Worm (Caenorhabditis elegans) whole organism, L1 larva: ENCODE results near the gene C13A10.2.

ENCODE experiments used
- F16B12.6 ChIP-seq: fragments of 150-350 bp; optimal IDR thresholded peaks from 2 replicates; lab custom pipeline; 2014; ENCODE audit warnings: missing biosample characterization, missing genetic modification characterization
- blmp-1 ChIP-seq: fragments of 150-350 bp; optimal IDR thresholded peaks from 2 replicates; lab custom pipeline; 2014; ENCODE audit warnings: missing biosample characterization, missing genetic modification characterization
- ceh-82 ChIP-seq, 3 experiments: fragments of 150-350 bp in 1 of 3; sonication (generic microtip) in 2 of 3; optimal IDR thresholded peaks; 2 replicates each; lab custom pipeline; 2014 to 2017; ENCODE audit warnings: missing biosample characterization in 3 of 3, missing genetic modification characterization in 3 of 3
- dpl-1 ChIP-seq, 3 experiments: fragments of 150-350 bp in 2 of 3; sonication (generic microtip) in 1 of 3; optimal IDR thresholded peaks; 2 replicates each; lab custom pipeline; 2014 to 2017; ENCODE audit warnings: missing biosample characterization in 3 of 3, missing genetic modification characterization in 3 of 3, missing genetic modification reagents in 3 of 3
- efl-1 ChIP-seq, 4 experiments: fragments of 150-350 bp; optimal IDR thresholded peaks in 3 of 4; peaks in 1 of 4; 1 replicate in 1 of 4; 2 replicates in 3 of 4; lab custom pipeline; 2014; ENCODE audit warnings: missing biosample characterization in 2 of 4, missing genetic modification characterization in 2 of 4, missing genetic modification reagents in 2 of 4
- egl-27 ChIP-seq, 2 experiments: fragments of 150-350 bp in 1 of 2; sonication (generic microtip); optimal IDR thresholded peaks; 3 replicates each; lab custom pipeline; 2017 to 2018; ENCODE audit warnings: missing biosample characterization in 2 of 2, missing genetic modification characterization in 2 of 2, missing genetic modification reagents in 2 of 2
- elt-3 ChIP-seq, 6 experiments: fragments of 150-350 bp in 1 of 6; sonication (generic microtip); optimal IDR thresholded peaks; 2 replicates each; lab custom pipeline; 2017 to 2018; ENCODE audit warnings: missing biosample characterization in 6 of 6, missing genetic modification characterization in 6 of 6, inconsistent platforms in 1 of 6
- ets-5 ChIP-seq: fragments of 200-800 bp; sonication (Bioruptor generic); IDR thresholded peaks from 2 replicates; pipeline ENCODE4 v1.3.6; 2022; ENCODE audit warnings: missing genetic modification characterization, missing compliant biosample characterization
- fkh-10 ChIP-seq: sonication (generic microtip); optimal IDR thresholded peaks from 2 replicates; lab custom pipeline; 2017; ENCODE audit warnings: missing biosample characterization, missing genetic modification reagents, missing genetic modification characterization
- isw-1 ChIP-seq: fragments of 200-800 bp; sonication (Bioruptor generic); IDR thresholded peaks from 2 replicates; pipeline ENCODE4 v1.3.6; 2022; ENCODE audit warnings: missing genetic modification characterization, missing compliant biosample characterization
- jun-1 ChIP-seq: fragments of 150-350 bp; optimal IDR thresholded peaks from 2 replicates; lab custom pipeline; 2014; ENCODE audit warnings: missing biosample characterization, missing genetic modification reagents, missing genetic modification characterization
- lin-14 ChIP-seq: fragments of 200-800 bp; sonication (Bioruptor generic); optimal IDR thresholded peaks from 2 replicates; lab custom pipeline; 2018; ENCODE audit warnings: mild to moderate bottlenecking, missing genetic modification characterization, moderate library complexity, missing compliant biosample characterization
- lin-15B ChIP-seq: fragments of 150-350 bp; sonication (generic microtip); optimal IDR thresholded peaks from 3 replicates; lab custom pipeline; 2014; ENCODE audit warnings: missing biosample characterization, missing genetic modification characterization
- lin-35 ChIP-seq, 2 experiments: fragments of 150-350 bp; optimal IDR thresholded peaks; 2 replicates each; lab custom pipeline; 2014; ENCODE audit warnings: missing biosample characterization in 2 of 2, missing genetic modification characterization in 2 of 2, missing genetic modification reagents in 2 of 2
- lin-39 ChIP-seq: fragments of 150-350 bp; optimal IDR thresholded peaks from 2 replicates; lab custom pipeline; 2014; ENCODE audit warnings: missing biosample characterization, missing genetic modification reagents, missing genetic modification characterization
- lsy-2 ChIP-seq, 2 experiments: fragments of 150-350 bp; optimal IDR thresholded peaks; 2 replicates each; lab custom pipeline; 2014; ENCODE audit warnings: missing biosample characterization in 2 of 2, missing genetic modification characterization in 2 of 2
- mdl-1 ChIP-seq, 2 experiments: fragments of 150-350 bp; optimal IDR thresholded peaks; 2 replicates each; lab custom pipeline; 2014 to 2017; ENCODE audit warnings: missing biosample characterization in 2 of 2, missing genetic modification characterization in 2 of 2, inconsistent platforms in 1 of 2
- mep-1 ChIP-seq: fragments of 150-350 bp; optimal IDR thresholded peaks from 2 replicates; lab custom pipeline; 2014; ENCODE audit warnings: missing biosample characterization, missing genetic modification characterization
- nhr-20 ChIP-seq: sonication (generic microtip); optimal IDR thresholded peaks from 2 replicates; lab custom pipeline; 2016; ENCODE audit warnings: mild to moderate bottlenecking, missing genetic modification characterization, missing compliant biosample characterization
- nhr-28 ChIP-seq: fragments of 150-350 bp; optimal IDR thresholded peaks from 2 replicates; lab custom pipeline; 2014; ENCODE audit warnings: missing biosample characterization, missing genetic modification characterization
- nhr-47 ChIP-seq: sonication (generic microtip); optimal IDR thresholded peaks from 2 replicates; lab custom pipeline; 2016; ENCODE audit warnings: mild to moderate bottlenecking, missing genetic modification characterization, moderate library complexity, missing compliant biosample characterization
- nhr-71 ChIP-seq: sonication (generic microtip); optimal IDR thresholded peaks from 2 replicates; lab custom pipeline; 2016; ENCODE audit warnings: mild to moderate bottlenecking, missing genetic modification characterization, moderate library complexity, missing compliant biosample characterization
- nhr-85 ChIP-seq: sonication (generic microtip); peaks from one replicate; lab custom pipeline; 2016; ENCODE audit warnings: missing genetic modification characterization, inconsistent platforms, missing compliant biosample characterization
- skn-1 ChIP-seq: fragments of 150-350 bp; optimal IDR thresholded peaks from 2 replicates; lab custom pipeline; 2014; ENCODE audit warnings: missing biosample characterization, missing genetic modification characterization
- snu-23 ChIP-seq: sonication (generic microtip); optimal IDR thresholded peaks from 2 replicates; lab custom pipeline; 2016; ENCODE audit warnings: missing genetic modification characterization, missing compliant biosample characterization
- sptf-1 ChIP-seq: fragments of 150-350 bp; optimal IDR thresholded peaks from 2 replicates; lab custom pipeline; 2014; ENCODE audit warnings: missing biosample characterization, missing genetic modification characterization
- tlp-1 ChIP-seq: fragments of 150-350 bp; optimal IDR thresholded peaks from 2 replicates; lab custom pipeline; 2014; ENCODE audit warnings: missing biosample characterization, missing genetic modification characterization
- unc-86 ChIP-seq: sonication (generic microtip); optimal IDR thresholded peaks from 2 replicates; lab custom pipeline; 2016; ENCODE audit warnings: missing genetic modification characterization, missing compliant biosample characterization
- xbp-1 ChIP-seq: sonication (generic microtip); optimal IDR thresholded peaks from 2 replicates; lab custom pipeline; 2016; ENCODE audit warnings: missing genetic modification characterization, missing compliant biosample characterization

C13A10.2 gene

DNA sequence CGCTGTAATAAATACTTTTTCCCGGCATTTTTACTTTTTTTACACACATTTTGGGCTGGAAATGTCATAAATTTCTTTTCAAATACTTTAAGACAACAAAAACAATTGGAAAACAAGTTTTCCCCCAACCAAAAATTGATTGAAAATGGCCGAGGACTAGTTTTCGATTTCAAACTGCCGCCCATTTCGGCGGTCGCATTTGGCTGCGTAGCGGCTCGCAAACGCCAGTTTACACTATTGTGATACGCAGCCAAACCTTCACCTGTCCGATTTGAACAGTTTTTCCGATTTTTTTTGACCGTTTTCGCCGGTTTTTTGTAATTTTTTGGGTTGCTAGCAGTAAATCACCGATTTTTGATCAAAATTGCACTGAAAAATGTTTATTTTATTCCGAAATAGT is 37.4 kb downstream of the C13A10.2 start (continued):
- TF ChIP-seq xbp-1 (peak; percentile 96), nhr-28 (tag; lab: Kevin White, UChicago) (no peak), F16B12.6 (peak; percentile 65), sptf-1 (tag; lab: Kevin White, UChicago) (no peak), skn-1 (tag; lab: Kevin White, UChicago) (peak; percentile 92)

DNA sequence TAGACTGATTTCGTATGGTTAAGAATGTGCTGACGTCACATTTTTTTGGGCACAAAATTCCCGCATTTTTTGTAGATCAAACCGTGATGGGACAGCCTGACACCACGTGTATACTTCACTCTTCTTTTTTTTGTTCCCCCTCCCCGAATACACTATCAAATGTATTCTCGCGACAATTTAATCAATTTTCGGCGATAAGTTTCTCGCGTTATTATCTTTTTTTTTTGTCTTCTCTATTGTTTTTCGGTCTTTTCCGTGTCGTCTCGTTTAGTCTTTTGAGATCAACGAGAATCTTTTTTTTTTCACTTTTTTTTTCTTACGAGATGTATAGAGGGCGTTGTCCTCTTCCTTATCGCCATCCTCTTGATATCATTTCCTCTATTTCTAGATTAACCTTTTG is 42.6 kb downstream of the C13A10.2 start:
- TF ChIP-seq lin-14 (GFP tag; lab: Kevin White, UChicago) (peak; percentile 50), lin-35 (GFP tag; optimal IDR thresholded peaks at IDR 0.05; lab: Kevin White, UChicago) (peak; percentile 12 to 44), snu-23 (GFP tag; lab: Kevin White, UChicago) (peak; percentile 7), nhr-71 (peak; percentile 23), nhr-20 (tag; lab: Kevin White, UChicago) (peak; percentile 47), tlp-1 (tag; lab: Kevin White, UChicago) (no peak), fkh-10 (GFP tag; lab: Kevin White, UChicago) (peak; percentile 15), blmp-1 (tag; lab: Kevin White, UChicago) (peak; percentile 91), unc-86 (tag; lab: Kevin White, UChicago) (no peak), ets-5 (GFP tag; lab: Robert Waterston, UW) (no peak), dpl-1 (GFP tag; optimal IDR thresholded peaks at IDR 0.05; lab: Kevin White, UChicago) (peak in 2 of 3 experiments; percentile 25 to 28), efl-1 (optimal IDR thresholded peaks at IDR 0.05; lab: Kevin White, UChicago) (no peak), efl-1 (GFP tag; optimal IDR thresholded peaks at IDR 0.05 in 1 of 2; lab: Kevin White, UChicago) (peak in 1 of 2 experiments; percentile 30), mep-1 (tag; lab: Kevin White, UChicago) (no peak), skn-1 (tag; lab: Kevin White, UChicago) (no peak), elt-3 (tag; optimal IDR thresholded peaks at IDR 0.05; lab: Kevin White, UChicago) (peak in 3 of 6 experiments; percentile 7 to 65 (median 17)), nhr-85 (peak; percentile 64)

- TF ChIP-seq lin-14 (GFP tag; lab: Kevin White, UChicago) (peak; percentile 63), egl-27 (tag; optimal IDR thresholded peaks at IDR 0.05; lab: Kevin White, UChicago) (no peak), skn-1 (tag; lab: Kevin White, UChicago) (peak; percentile 3), ceh-82 (tag; optimal IDR thresholded peaks at IDR 0.05; lab: Kevin White, UChicago) (peak in 1 of 3 experiments; percentile 11), dpl-1 (GFP tag; optimal IDR thresholded peaks at IDR 0.05; lab: Kevin White, UChicago) (peak in 1 of 3 experiments; percentile 40), isw-1 (GFP tag; lab: Robert Waterston, UW) (peak; percentile 14; the same call in 1 of the 2 replicates), lin-35 (GFP tag; optimal IDR thresholded peaks at IDR 0.05; lab: Kevin White, UChicago) (peak; percentile 28 to 46), jun-1 (no peak), elt-3 (tag; optimal IDR thresholded peaks at IDR 0.05; lab: Kevin White, UChicago) (peak in 1 of 6 experiments; percentile 8), nhr-47 (peak; percentile 25), mdl-1 (tag; optimal IDR thresholded peaks at IDR 0.05; lab: Kevin White, UChicago) (peak in 1 of 2 experiments; percentile 19), lin-15B (tag; lab: Kevin White, UChicago) (peak; percentile 32), nhr-20 (tag; lab: Kevin White, UChicago) (peak; percentile 19), lin-39 (no peak), ets-5 (GFP tag; lab: Robert Waterston, UW) (no peak), efl-1 (optimal IDR thresholded peaks at IDR 0.05; lab: Kevin White, UChicago) (peak; percentile 24 to 27), efl-1 (GFP tag; optimal IDR thresholded peaks at IDR 0.05 in 1 of 2; lab: Kevin White, UChicago) (peak in 1 of 2 experiments; percentile 36), lsy-2 (tag; optimal IDR thresholded peaks at IDR 0.05; lab: Kevin White, UChicago) (peak in 1 of 2 experiments; percentile 24)
Measured at ce11 chrII:1309892-1310516, 47.8 kb downstream of the C13A10.2 start, which contains the start of the genes alh-6 and fcho-1. alh-6 (minus strand) TSS chrII:1310133. fcho-1 (plus strand) TSS chrII:1310515.
